Worm (Caenorhabditis elegans): Measurements from ENCODE around the gene cav-2.

ce11 chrV:13523194-13523593, 33.7 kb upstream of the cav-2 start, which contains the start of gene R11G10.3:
- TF ChIP-seq lin-13 (tag; optimal IDR thresholded peaks at IDR 0.05) = no peak
- TF ChIP-seq ztf-11 (tag; optimal IDR thresholded peaks at IDR 0.05) = no peak

Measured in whole organism, mixed stage, embryonic.